Worm (Caenorhabditis elegans): Measurements from ENCODE around the gene fipr-1.

- no peak for TF ChIP-seq B0035.1 (tag; optimal IDR thresholded peaks at IDR 0.05)
- no peak for TF ChIP-seq lir-1 (GFP tag; conservative IDR thresholded peaks at IDR 0.05)
- no peak for TF ChIP-seq madf-3 (GFP tag; IDR thresholded peaks at IDR 0.05)
- TF ChIP-seq dpl-1 (GFP tag; optimal IDR thresholded peaks at IDR 0.05), result no peak
- no peak for TF ChIP-seq nfya-2 (GFP tag; IDR thresholded peaks at IDR 0.05)
- no peak for TF ChIP-seq hmg-20 (GFP tag; IDR thresholded peaks at IDR 0.05)
- no peak for TF ChIP-seq lin-35 (GFP tag; optimal IDR thresholded peaks at IDR 0.05)
- TF ChIP-seq zfh-2 (GFP tag; conservative IDR thresholded peaks at IDR 0.05), result no peak
- TF ChIP-seq unc-62 (GFP tag; optimal IDR thresholded peaks at IDR 0.05), result no peak
- no peak for TF ChIP-seq gei-17 (GFP tag; optimal IDR thresholded peaks at IDR 0.05)
- TF ChIP-seq unc-130 (GFP tag; optimal IDR thresholded peaks at IDR 0.05), result no peak
- no peak for TF ChIP-seq ztf-25 (GFP tag; IDR thresholded peaks at IDR 0.05)
- TF ChIP-seq ets-4 (GFP tag; optimal IDR thresholded peaks at IDR 0.05), result no peak
Observed at ce11 chrV:12329173-12329572, 32.4 kb downstream of the fipr-1 start.

Data from whole organism, young adult.